Fruit fly (Drosophila melanogaster): ENCODE measurements around the gene CG18171.

Gene CG18171

DNA sequence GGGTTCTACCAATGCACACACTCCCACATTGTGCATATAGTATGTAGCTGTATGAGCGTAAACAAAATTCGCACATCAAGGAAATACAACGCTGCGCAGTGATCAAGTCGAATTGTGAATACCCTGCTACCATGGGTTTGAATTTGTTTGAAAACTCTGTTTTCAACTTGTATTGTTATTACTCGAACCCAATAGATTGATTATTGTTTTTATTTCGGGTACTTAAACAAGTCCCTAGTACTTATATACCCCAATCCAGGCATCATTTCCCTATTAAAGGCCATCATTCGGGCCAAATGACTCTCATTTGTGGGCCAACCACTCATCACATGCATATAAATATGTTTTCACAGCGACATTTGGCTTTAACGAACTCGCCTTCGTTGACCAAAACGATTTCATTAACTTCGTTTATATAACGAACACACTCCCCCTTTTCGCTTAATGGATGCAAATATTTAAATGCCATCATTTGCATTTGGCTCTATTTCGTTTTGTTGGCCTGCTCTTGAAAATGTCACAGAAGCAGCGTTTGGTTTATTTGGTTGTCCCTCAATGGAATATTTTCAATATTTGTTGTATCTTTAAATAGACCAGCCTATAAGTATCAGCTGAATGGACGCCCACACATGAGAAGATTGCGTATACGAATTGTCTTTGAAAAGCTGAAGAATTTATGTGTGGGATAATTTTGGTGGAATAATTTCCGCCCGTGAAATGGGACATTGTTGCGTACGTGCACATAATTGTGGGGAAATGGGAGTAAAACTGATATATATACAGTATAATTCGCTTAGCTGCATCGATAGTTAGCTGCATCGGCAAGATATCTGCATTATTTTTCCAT is 17.4 kb upstream of the CG18171 start:
- TF ChIP-seq CG12605 (GFP tag; IDR thresholded peaks at IDR 0.05), result no peak
- TF ChIP-seq gl (tag; optimal IDR thresholded peaks at IDR 0.05), result no peak
- TF ChIP-seq CG15710 (tag; optimal IDR thresholded peaks at IDR 0.05), result peak; percentile 14
- no peak for TF ChIP-seq EcR (GFP tag; optimal IDR thresholded peaks at IDR 0.05)
- TF ChIP-seq D1 (tag; optimal IDR thresholded peaks at IDR 0.05), result no peak
- TF ChIP-seq Ets98B (GFP tag; IDR thresholded peaks at IDR 0.05), result peak; percentile 54; the same call in 1 of the 2 replicates
- TF ChIP-seq CG4496 (GFP tag; IDR thresholded peaks at IDR 0.05), result peak; percentile 71
- TF ChIP-seq CG34367 (tag; optimal IDR thresholded peaks at IDR 0.05), result peak; percentile 18
- 0 out of 2 replicates have a peak, but pooled peaks have one; percentile 34 for TF ChIP-seq CG10348 (GFP tag; IDR thresholded peaks at IDR 0.05)
- TF ChIP-seq CG32121 (GFP tag; IDR thresholded peaks at IDR 0.05), result peak; percentile 69
- no peak for TF ChIP-seq CG13204 (GFP tag; optimal IDR thresholded peaks at IDR 0.05)
- no peak for TF ChIP-seq Pif1B (GFP tag; optimal IDR thresholded peaks at IDR 0.05)
- peak; percentile 8 for TF ChIP-seq CG9948 (tag; optimal IDR thresholded peaks at IDR 0.05)
- 0 out of 2 replicates have a peak, but pooled peaks have one; percentile 15 for TF ChIP-seq rn (GFP tag; IDR thresholded peaks at IDR 0.05)
- TF ChIP-seq Pif1A (GFP tag; optimal IDR thresholded peaks at IDR 0.05), result peak; percentile 57
- no peak for TF ChIP-seq CG14655 (GFP tag; optimal IDR thresholded peaks at IDR 0.05)
- TF ChIP-seq CG8301 (tag; optimal IDR thresholded peaks at IDR 0.05), result no peak
- TF ChIP-seq CG17806 (tag; optimal IDR thresholded peaks at IDR 0.05), result no peak
- no peak for TF ChIP-seq CG8159 (tag; optimal IDR thresholded peaks at IDR 0.05)
- peak; percentile 81 for TF ChIP-seq fd96Ca (GFP tag; IDR thresholded peaks at IDR 0.05)
- no peak for TF ChIP-seq Snoo (tag; optimal IDR thresholded peaks at IDR 0.05)

DNA sequence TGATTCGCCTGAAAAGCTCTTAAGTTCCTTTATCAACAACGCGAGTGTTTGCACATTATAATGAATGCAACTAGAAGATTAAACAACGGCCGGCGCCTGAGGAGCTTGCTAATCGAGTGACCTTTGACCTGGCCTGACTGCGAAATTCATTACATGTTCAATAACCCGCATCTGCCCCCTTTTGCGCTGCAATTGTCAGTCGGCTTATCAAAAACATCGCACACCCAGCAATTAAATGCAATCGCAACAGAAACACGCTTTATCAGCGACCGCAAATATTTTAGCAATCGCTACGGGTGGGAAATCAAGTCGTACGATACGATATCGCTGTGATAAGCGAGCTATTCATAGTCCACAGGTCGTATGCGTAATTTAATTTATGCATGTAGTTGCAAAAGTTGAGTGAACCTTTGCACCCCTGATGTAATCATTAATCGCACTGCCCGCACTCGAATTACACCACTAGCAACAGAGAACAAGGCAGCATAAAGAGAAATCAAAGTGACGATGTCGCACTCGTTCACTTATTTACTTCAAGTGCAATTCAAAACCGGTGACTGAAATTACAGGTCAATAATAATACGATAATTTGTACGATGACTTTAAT is 16.7 kb upstream of the CG18171 start:
- TF ChIP-seq gl (tag; optimal IDR thresholded peaks at IDR 0.05) (peak; percentile 5), EcR (GFP tag; optimal IDR thresholded peaks at IDR 0.05) (peak; percentile 78), Pif1A (GFP tag; optimal IDR thresholded peaks at IDR 0.05) (no peak), CG15710 (tag; optimal IDR thresholded peaks at IDR 0.05) (no peak)

DNA sequence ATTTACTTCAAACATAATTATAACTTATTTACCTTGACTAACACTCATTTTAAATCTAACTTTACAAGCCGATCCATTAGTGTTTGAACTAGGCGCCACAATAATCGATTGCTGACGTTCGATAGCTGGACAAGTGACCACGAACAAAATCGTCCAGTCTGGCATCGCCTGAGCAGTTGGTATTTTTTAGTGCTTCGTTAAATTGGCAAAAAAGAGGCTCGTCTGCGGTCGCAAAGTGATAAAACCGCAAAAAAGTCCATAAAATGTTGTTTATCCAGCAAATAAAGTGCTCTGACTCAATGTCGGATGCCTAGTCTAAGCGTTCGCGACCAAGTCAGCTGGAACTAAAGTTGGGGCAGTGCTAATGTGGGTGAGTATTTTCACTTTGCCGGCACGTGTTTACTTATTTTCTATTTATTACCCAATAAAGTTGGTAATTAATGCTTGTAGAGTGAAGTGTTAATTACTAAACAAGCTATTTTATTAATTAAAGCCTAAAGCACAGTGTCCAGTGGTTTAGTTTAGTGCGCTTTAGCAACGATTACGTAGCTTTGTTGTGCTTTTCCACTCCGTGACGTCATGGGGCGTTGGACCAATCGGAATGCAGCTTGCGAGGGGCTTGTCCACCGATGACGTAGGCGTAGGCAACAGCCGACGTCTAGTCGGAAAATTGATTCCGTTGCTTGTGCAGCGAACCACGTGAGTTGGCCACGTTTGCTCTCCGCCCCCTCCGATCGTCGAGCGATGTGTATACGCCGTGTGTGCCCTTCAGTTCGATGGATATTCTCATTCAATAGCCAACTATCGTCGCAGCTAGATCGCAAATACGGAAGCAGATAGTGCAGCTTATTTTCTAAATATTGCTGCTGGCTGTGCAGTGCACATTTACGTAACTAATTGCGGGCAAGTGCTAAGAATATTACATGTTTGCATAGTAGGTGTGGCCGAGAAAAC is 15.7 kb upstream of the CG18171 start, which contains the start of gene Gk2:
TSS of gene Gk2 (plus strand) at position 33 of the 954 bp plus-strand sequence.
- TF ChIP-seq Snoo (tag; optimal IDR thresholded peaks at IDR 0.05) (no peak), EcR (GFP tag; optimal IDR thresholded peaks at IDR 0.05) (peak; percentile 3)

DNA sequence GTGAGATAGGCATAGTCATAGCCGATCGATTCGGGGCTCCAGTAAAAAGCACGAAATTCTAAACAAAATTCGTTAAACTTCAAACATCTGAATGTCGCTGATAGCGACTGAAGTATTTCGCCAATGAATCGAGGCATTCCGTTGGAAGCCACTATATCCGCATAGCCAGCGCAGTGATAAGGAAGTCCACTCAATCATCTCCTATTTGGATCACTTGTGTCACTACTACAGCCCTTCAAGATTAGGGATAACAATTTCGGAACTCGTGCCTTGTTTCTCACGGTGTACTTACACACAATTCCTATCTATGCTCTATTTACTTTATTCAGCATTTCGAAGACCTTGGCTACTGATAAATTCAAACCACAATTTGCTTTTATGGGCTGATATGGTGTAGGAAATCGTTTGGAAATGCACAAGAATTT is 15.0 kb upstream of the CG18171 start, which contains the start of gene PIG-Wb:
TSS of gene PIG-Wb (minus strand) at position 209 of the 425 bp plus-strand sequence.
- TF ChIP-seq CG8301 (tag; optimal IDR thresholded peaks at IDR 0.05), result no peak
- TF ChIP-seq CG10348 (GFP tag; IDR thresholded peaks at IDR 0.05), result no peak
- TF ChIP-seq EcR (GFP tag; optimal IDR thresholded peaks at IDR 0.05), result no peak
- no peak for TF ChIP-seq CG32121 (GFP tag; IDR thresholded peaks at IDR 0.05)
- no peak for TF ChIP-seq CG34367 (tag; optimal IDR thresholded peaks at IDR 0.05)
- no peak for TF ChIP-seq D1 (tag; optimal IDR thresholded peaks at IDR 0.05)
- TF ChIP-seq gl (tag; optimal IDR thresholded peaks at IDR 0.05), result no peak
- no peak for TF ChIP-seq Pif1B (GFP tag; optimal IDR thresholded peaks at IDR 0.05)
- TF ChIP-seq CG9948 (tag; optimal IDR thresholded peaks at IDR 0.05), result no peak
- TF ChIP-seq Snoo (tag; optimal IDR thresholded peaks at IDR 0.05), result no peak
- no peak for TF ChIP-seq CG15710 (tag; optimal IDR thresholded peaks at IDR 0.05)
- no peak for TF ChIP-seq Pif1A (GFP tag; optimal IDR thresholded peaks at IDR 0.05)
- no peak for TF ChIP-seq CG4496 (GFP tag; IDR thresholded peaks at IDR 0.05)
- TF ChIP-seq CG17806 (tag; optimal IDR thresholded peaks at IDR 0.05), result no peak
- no peak for TF ChIP-seq rn (GFP tag; IDR thresholded peaks at IDR 0.05)
- no peak for TF ChIP-seq CG14655 (GFP tag; optimal IDR thresholded peaks at IDR 0.05)
- TF ChIP-seq Ets98B (GFP tag; IDR thresholded peaks at IDR 0.05), result no peak

DNA sequence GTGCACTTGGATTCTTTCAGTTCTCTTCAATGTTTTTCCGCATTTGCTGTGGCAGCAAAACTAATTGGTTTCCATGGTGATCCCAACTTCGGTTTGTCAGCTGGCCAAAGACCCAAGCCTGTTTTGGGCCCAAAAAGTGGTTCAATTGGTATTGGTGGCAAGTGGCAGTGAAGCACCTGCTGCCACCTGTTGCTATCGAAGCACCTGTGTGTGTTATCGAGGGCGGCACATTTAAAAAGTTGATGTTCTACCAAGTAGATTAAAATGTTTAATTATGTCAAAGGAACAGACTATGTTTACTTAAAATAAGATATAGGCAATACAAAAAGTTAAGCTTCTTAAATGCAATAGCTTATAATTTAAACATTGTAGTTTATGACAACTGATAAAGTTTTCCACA is 12.7 kb upstream of the CG18171 start, which contains the start of gene Oseg4:
TSS of gene Oseg4 (minus strand) at position 165 of the 400 bp plus-strand sequence.
- TF ChIP-seq CG14655 (GFP tag; optimal IDR thresholded peaks at IDR 0.05), result no peak
- TF ChIP-seq CG12605 (GFP tag; IDR thresholded peaks at IDR 0.05), result peak; percentile 54; the same call in 1 of the 2 replicates

DNA sequence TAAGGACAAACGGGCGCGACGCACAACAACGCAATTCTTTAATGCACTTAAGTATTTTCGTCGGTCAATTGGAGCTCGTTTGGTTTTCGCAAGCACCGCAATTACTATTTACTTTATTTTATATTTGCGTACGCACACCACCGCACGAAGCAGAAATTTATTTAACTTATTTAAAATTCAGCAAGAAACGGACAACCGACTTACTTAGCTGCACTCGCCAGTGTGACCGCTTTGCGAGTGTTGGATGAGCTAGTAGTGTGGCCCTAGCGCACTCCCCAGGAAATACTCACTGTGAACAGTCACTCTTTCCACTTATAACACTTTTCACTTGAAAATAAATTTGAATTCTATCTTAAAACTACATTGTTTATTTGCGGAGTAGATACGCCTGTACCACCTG is 7.9 kb upstream of the CG18171 start, which contains the start of gene drpr:
TSS of gene drpr (minus strand) at position 235 of the 400 bp plus-strand sequence.
- TF ChIP-seq CG8301 (tag; optimal IDR thresholded peaks at IDR 0.05) (no peak), CG34367 (tag; optimal IDR thresholded peaks at IDR 0.05) (no peak), CG9948 (tag; optimal IDR thresholded peaks at IDR 0.05) (no peak), gl (tag; optimal IDR thresholded peaks at IDR 0.05) (no peak), fd96Ca (GFP tag; IDR thresholded peaks at IDR 0.05) (no peak), Ets98B (GFP tag; IDR thresholded peaks at IDR 0.05) (peak; percentile 15; the same call in 1 of the 2 replicates), Pif1A (GFP tag; optimal IDR thresholded peaks at IDR 0.05) (no peak), Pif1B (GFP tag; optimal IDR thresholded peaks at IDR 0.05) (peak; percentile 61), Snoo (tag; optimal IDR thresholded peaks at IDR 0.05) (peak; percentile 53), EcR (GFP tag; optimal IDR thresholded peaks at IDR 0.05) (no peak), CG32121 (GFP tag; IDR thresholded peaks at IDR 0.05) (no peak), CG14655 (GFP tag; optimal IDR thresholded peaks at IDR 0.05) (no peak), CG17806 (tag; optimal IDR thresholded peaks at IDR 0.05) (no peak), CG15710 (tag; optimal IDR thresholded peaks at IDR 0.05) (no peak), CG10348 (GFP tag; IDR thresholded peaks at IDR 0.05) (no peak), rn (GFP tag; IDR thresholded peaks at IDR 0.05) (no peak), CG12605 (GFP tag; IDR thresholded peaks at IDR 0.05) (no peak), CG8159 (tag; optimal IDR thresholded peaks at IDR 0.05) (peak; percentile 18), CG4496 (GFP tag; IDR thresholded peaks at IDR 0.05) (no peak), D1 (tag; optimal IDR thresholded peaks at IDR 0.05) (no peak), CG13204 (GFP tag; optimal IDR thresholded peaks at IDR 0.05) (no peak)

Data from whole organism, pupa.